Fruit fly (Drosophila melanogaster): ENCODE results near the gene CG13474.
A peak's percentile ranks its signal among the peaks of the same experiment; 100 is the strongest.

CG13474 gene

DNA sequence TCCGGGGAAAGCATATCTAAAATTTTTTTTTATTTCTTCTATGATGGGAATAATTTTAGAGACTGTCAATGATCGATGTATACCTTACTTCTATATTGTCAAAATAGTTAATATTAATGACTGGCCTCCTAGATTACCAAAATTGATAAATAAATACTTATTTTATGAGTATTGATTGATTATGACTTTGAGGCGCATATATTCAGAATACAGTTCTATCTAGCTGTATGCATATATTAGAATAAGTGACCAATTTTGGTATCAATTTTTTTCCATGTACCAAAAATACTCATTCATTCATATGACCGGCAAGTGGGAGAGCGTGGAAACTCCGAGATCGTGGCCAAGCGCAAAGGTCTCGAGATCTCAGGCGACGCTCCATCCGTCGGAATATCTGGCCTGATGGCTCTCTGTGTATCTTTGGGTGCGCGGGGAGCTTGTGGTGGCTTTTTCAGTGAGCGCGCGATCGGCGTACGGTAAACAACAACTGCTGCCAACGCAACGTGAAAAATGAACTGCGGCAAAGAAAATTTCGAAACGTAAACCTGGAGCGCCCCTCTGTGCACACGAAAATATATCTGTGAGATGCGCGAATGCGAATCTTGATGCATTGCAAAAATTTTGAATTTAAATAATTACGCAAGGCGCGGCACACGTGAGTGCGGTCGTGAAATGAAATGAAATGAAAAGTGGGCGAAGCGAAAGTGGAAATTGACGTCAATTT lies 24.4 kb downstream of the CG13474 start, which contains the start of the genes CG43121 and ome (continued):
- TF ChIP-seq Kr (GFP tag; optimal IDR thresholded peaks at IDR 0.05) (no peak), az2 (GFP tag; optimal IDR thresholded peaks at IDR 0.05) (peak; percentile 12), Adf1 (GFP tag; IDR thresholded peaks at IDR 0.05) (peak; percentile 21; the same call in 1 of the 2 replicates), crol (GFP tag; IDR thresholded peaks at IDR 0.05) (peak; percentile 80), MTF-1 (GFP tag; optimal IDR thresholded peaks at IDR 0.05; ENCODE audit: borderline replicate concordance) (peak; percentile 42), jumu (GFP tag; optimal IDR thresholded peaks at IDR 0.05) (no peak), CG3838 (GFP tag; optimal IDR thresholded peaks at IDR 0.05) (no peak), Dll (GFP tag; IDR thresholded peaks at IDR 0.05; ENCODE audit: partially characterized antibody) (no peak), CG3065 (GFP tag; optimal IDR thresholded peaks at IDR 0.05) (no peak), sisA (GFP tag; IDR thresholded peaks at IDR 0.05) (no peak; the same call in 1 of the 2 replicates), Asciz (GFP tag; optimal IDR thresholded peaks at IDR 0.05) (peak; percentile 31), Fer1 (GFP tag; optimal IDR thresholded peaks at IDR 0.05) (peak; percentile 43), p53 (GFP tag; optimal IDR thresholded peaks at IDR 0.05) (peak; percentile 11), Dfd (GFP tag; optimal IDR thresholded peaks at IDR 0.05) (no peak), dmrt11E (tag; optimal IDR thresholded peaks at IDR 0.05) (no peak), ham (GFP tag; IDR thresholded peaks at IDR 0.05) (no peak), Poxn (GFP tag; IDR thresholded peaks at IDR 0.05) (no peak), BEAF-32 (GFP tag; optimal IDR thresholded peaks at IDR 0.05) (no peak), bcd (GFP tag; optimal IDR thresholded peaks at IDR 0.05) (no peak), CG31224 (GFP tag; IDR thresholded peaks at IDR 0.05) (0 out of 2 replicates have a peak, but pooled peaks have one; percentile 12), Atf6 (GFP tag; IDR thresholded peaks at IDR 0.05) (peak; percentile 62), CG15514 (GFP tag; optimal IDR thresholded peaks at IDR 0.05) (peak; percentile 12), CG3726 (GFP tag; IDR thresholded peaks at IDR 0.05) (no peak), org-1 (GFP tag; optimal IDR thresholded peaks at IDR 0.05) (no peak), tll (GFP tag; optimal IDR thresholded peaks at IDR 0.05) (no peak), so (GFP tag; IDR thresholded peaks at IDR 0.05) (peak; percentile 51; the same call in 1 of the 3 replicates), B-H1 (GFP tag; IDR thresholded peaks at IDR 0.05) (no peak), TFAM (GFP tag; optimal IDR thresholded peaks at IDR 0.05) (no peak), schlank (tag; optimal IDR thresholded peaks at IDR 0.05) (no peak), CG10431 (GFP tag; optimal IDR thresholded peaks at IDR 0.05) (no peak), ci (GFP tag; IDR thresholded peaks at IDR 0.05) (peak; percentile 81), CG16813 (GFP tag; IDR thresholded peaks at IDR 0.05; ENCODE audit: partially characterized antibody) (no peak), Sry-β (GFP tag; optimal IDR thresholded peaks at IDR 0.05) (no peak), CG17829 (tag; optimal IDR thresholded peaks at IDR 0.05) (no peak), chm (GFP tag; IDR thresholded peaks at IDR 0.05) (peak; percentile 24; the same call in 1 of the 2 replicates), Dip2 (GFP tag; IDR thresholded peaks at IDR 0.05) (no peak), Camta (GFP tag; optimal IDR thresholded peaks at IDR 0.05) (no peak), CG17568 (GFP tag; optimal IDR thresholded peaks at IDR 0.05) (no peak), CG33557 (GFP tag; optimal IDR thresholded peaks at IDR 0.05) (no peak), lab (GFP tag; optimal IDR thresholded peaks at IDR 0.05) (peak; percentile 34), CG2875 (GFP tag; optimal IDR thresholded peaks at IDR 0.05) (peak; percentile 10), unc-4 (GFP tag; IDR thresholded peaks at IDR 0.05; ENCODE audit: partially characterized antibody) (no peak), run (tag; optimal IDR thresholded peaks at IDR 0.05) (no peak), hbn (GFP tag; IDR thresholded peaks at IDR 0.05; ENCODE audit: partially characterized antibody) (0 out of 2 replicates have a peak, but pooled peaks have one; percentile 26), cas (GFP tag; IDR thresholded peaks at IDR 0.05) (no peak), CG7786 (GFP tag; optimal IDR thresholded peaks at IDR 0.05) (no peak), CG17612 (GFP tag; IDR thresholded peaks at IDR 0.05) (no peak), Doc2 (GFP tag; IDR thresholded peaks at IDR 0.05) (no peak), CG7839 (tag; optimal IDR thresholded peaks at IDR 0.05) (peak; percentile 28)

Measured in whole organism, embryonic.